Fruit fly (Drosophila melanogaster): ENCODE results near the gene alpha-PheRS.

DNA sequence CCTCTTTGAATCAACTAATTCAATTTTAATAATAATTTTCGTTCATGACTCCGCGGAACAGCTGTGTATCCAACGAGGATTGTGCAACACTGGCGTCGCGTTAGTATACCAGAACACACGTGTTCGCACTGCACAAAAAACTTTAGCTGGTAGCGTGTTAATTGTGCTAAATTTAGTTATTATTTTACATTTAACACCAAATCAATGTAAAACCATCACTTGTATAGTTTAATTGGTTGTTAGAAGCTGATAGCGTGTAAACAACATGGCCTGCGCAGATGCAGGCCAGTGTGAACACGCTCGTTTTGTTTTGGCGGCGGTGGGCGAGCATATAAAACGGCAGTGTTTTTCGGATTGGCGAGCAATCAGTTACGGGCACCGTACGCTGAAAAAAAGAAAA, 11.9 kb upstream of the alpha-PheRS start, which contains the start of the genes Traf6 and GIIIspla2:
- peak; percentile 79 for TF ChIP-seq CG4496 (GFP tag; IDR thresholded peaks at IDR 0.05)
- peak; percentile 70 for TF ChIP-seq CG8301 (tag; optimal IDR thresholded peaks at IDR 0.05)
- TF ChIP-seq CG8159 (tag; optimal IDR thresholded peaks at IDR 0.05): peak; percentile 71
- TF ChIP-seq rn (GFP tag; IDR thresholded peaks at IDR 0.05): peak; percentile 71
- TF ChIP-seq Snoo (tag; optimal IDR thresholded peaks at IDR 0.05): peak; percentile 63
- TF ChIP-seq Pif1B (GFP tag; optimal IDR thresholded peaks at IDR 0.05): no peak
- TF ChIP-seq Ets98B (GFP tag; IDR thresholded peaks at IDR 0.05): peak; percentile 72

All from whole organism, pupa.